Worm (Caenorhabditis elegans) whole organism, young adult: ENCODE results near the gene ttc-4.

ENCODE experiments used
- F57A8.1 ChIP-seq: fragments of 200-800 bp; sonication (Bioruptor generic); optimal IDR thresholded peaks from 2 replicates; lab custom pipeline; 2018; ENCODE audit warnings: mild to moderate bottlenecking, missing genetic modification characterization, moderate library complexity, missing compliant biosample characterization
- ama-1 ChIP-seq, 3 experiments: fragments of 150-350 bp in 1 of 3; sonication (generic microtip) in 2 of 3; optimal IDR thresholded peaks; 2 replicates each; lab custom pipeline; 2014 to 2018; ENCODE audit warnings: missing biosample characterization in 2 of 3, missing genetic modification characterization in 2 of 3, missing genetic modification reagents in 2 of 3
- ets-4 ChIP-seq: fragments of 200-800 bp; sonication (Bioruptor generic); optimal IDR thresholded peaks from 2 replicates; lab custom pipeline; 2018; ENCODE audit warnings: mild to moderate bottlenecking, missing genetic modification characterization, missing compliant biosample characterization
- fkh-3 ChIP-seq: sonication (generic microtip); optimal IDR thresholded peaks from 2 replicates; lab custom pipeline; 2016; ENCODE audit warnings: mild to moderate bottlenecking, missing genetic modification characterization, missing compliant biosample characterization
- madf-10 ChIP-seq: sonication (generic microtip); optimal IDR thresholded peaks from 2 replicates; lab custom pipeline; 2016; ENCODE audit warnings: mild to moderate bottlenecking, missing genetic modification characterization, missing compliant biosample characterization
- rec-8 ChIP-seq, 2 experiments: sonication (generic microtip); optimal IDR thresholded peaks; 2 replicates each; lab custom pipeline; 2016; ENCODE audit warnings: mild to moderate bottlenecking in 2 of 2, missing genetic modification characterization in 2 of 2, missing genetic modification reagents in 2 of 2, missing genotype in 2 of 2, missing biosample characterization in 1 of 2, missing compliant biosample characterization in 1 of 2, moderate library complexity in 1 of 2
- repo-1 ChIP-seq: sonication (generic microtip); optimal IDR thresholded peaks from 2 replicates; lab custom pipeline; 2017; ENCODE audit warnings: mild to moderate bottlenecking, missing genetic modification characterization, missing compliant biosample characterization
- snpc-4 ChIP-seq, 5 experiments: fragments of 150-350 bp in 1 of 5; sonication (generic microtip) in 4 of 5; optimal IDR thresholded peaks; 2 replicates each; lab custom pipeline; 2014 to 2018; ENCODE audit warnings: missing genetic modification characterization in 5 of 5, missing biosample characterization in 3 of 5, antibody characterized with exemption in 2 of 5, mild to moderate bottlenecking in 2 of 5, missing compliant biosample characterization in 2 of 5, missing genotype in 2 of 5, moderate library complexity in 2 of 5, missing genetic modification reagents in 1 of 5
- unc-130 ChIP-seq: sonication (generic microtip); optimal IDR thresholded peaks from 2 replicates; lab custom pipeline; 2016; ENCODE audit warnings: missing genetic modification reagents, missing genetic modification characterization, missing compliant biosample characterization
- unc-62 ChIP-seq: fragments of 150-350 bp; optimal IDR thresholded peaks from 2 replicates; lab custom pipeline; 2014; ENCODE audit warnings: missing biosample characterization, missing genetic modification reagents, missing genetic modification characterization
- xnd-1 ChIP-seq: sonication (generic microtip); optimal IDR thresholded peaks from 2 replicates; lab custom pipeline; 2016; ENCODE audit warnings: missing genotype, missing genetic modification reagents, missing genetic modification characterization, missing compliant biosample characterization

ce11 chrII:5561392-5561791 is 33.1 kb upstream of the ttc-4 start, which contains the start of gene C17C3.3:
- TF ChIP-seq snpc-4 (GFP tag; optimal IDR thresholded peaks at IDR 0.05; lab: Kevin White, UChicago) (no peak), snpc-4 (tag; optimal IDR thresholded peaks at IDR 0.05; lab: Kevin White, UChicago) (no peak), unc-62 (no peak), F57A8.1 (GFP tag; lab: Kevin White, UChicago) (no peak), ama-1 (optimal IDR thresholded peaks at IDR 0.05; lab: Kevin White, UChicago) (no peak), ama-1 (GFP tag; optimal IDR thresholded peaks at IDR 0.05; lab: Kevin White, UChicago) (no peak), unc-130 (GFP tag; lab: Kevin White, UChicago) (no peak), xnd-1 (no peak), madf-10 (tag; lab: Kevin White, UChicago) (no peak), ets-4 (GFP tag; lab: Kevin White, UChicago) (no peak), repo-1 (tag; lab: Kevin White, UChicago) (no peak), fkh-3 (tag; lab: Kevin White, UChicago) (no peak), rec-8 (tag; optimal IDR thresholded peaks at IDR 0.05; lab: Kevin White, UChicago) (no peak)
